Worm (Caenorhabditis elegans) whole organism, L2 larva: Measurements from ENCODE around the gene T03G6.7.

Experiments used
- ZK546.5 ChIP-seq: sonication (generic microtip); optimal IDR thresholded peaks from 2 replicates; lab custom pipeline; 2017; ENCODE audit warnings: missing biosample characterization, missing genetic modification characterization
- alr-1 ChIP-seq: fragments of 150-350 bp; optimal IDR thresholded peaks from 2 replicates; lab custom pipeline; 2014; ENCODE audit warnings: missing biosample characterization, missing genetic modification characterization
- ceh-16 ChIP-seq: fragments of 150-350 bp; optimal IDR thresholded peaks from 2 replicates; lab custom pipeline; 2014; ENCODE audit warnings: missing biosample characterization, missing genetic modification characterization
- mab-5 ChIP-seq: fragments of 150-350 bp; optimal IDR thresholded peaks from 2 replicates; lab custom pipeline; 2014; ENCODE audit warnings: missing biosample characterization, missing genetic modification characterization

- no peak for TF ChIP-seq alr-1
- no peak for TF ChIP-seq mab-5 (tag; lab: Kevin White, UChicago)
- TF ChIP-seq ceh-16 (tag; lab: Kevin White, UChicago) = no peak
- no peak for TF ChIP-seq ZK546.5 (tag; lab: Kevin White, UChicago)
Measured at ce11 chrX:2572646-2573149, 21.1 kb upstream of the T03G6.7 start, which contains the start of the genes ccd-5 and F52H2.1.
